Worm (Caenorhabditis elegans) whole organism, young adult: ENCODE results near the gene ZK353.2.

Experiments
- B0336.3 ChIP-seq: fragments of 200-800 bp; sonication (Bioruptor generic); IDR thresholded peaks from 2 replicates; pipeline ENCODE4 v1.3.6; 2022; ENCODE audit warnings: missing genetic modification characterization, missing compliant biosample characterization
- C17E4.6 ChIP-seq: fragments of 200-800 bp; sonication (Bioruptor generic); IDR thresholded peaks from 2 replicates; pipeline ENCODE4 v1.3.6; 2022; ENCODE audit warnings: missing genetic modification reagents, missing genetic modification characterization, missing compliant biosample characterization
- D2030.7 ChIP-seq: fragments of 200-800 bp; sonication (Bioruptor generic); IDR thresholded peaks from 2 replicates; pipeline ENCODE4 v1.3.6; 2022; ENCODE audit warnings: missing genetic modification reagents, missing genetic modification characterization, missing compliant biosample characterization
- F22D6.2 ChIP-seq: sonication (generic microtip); optimal IDR thresholded peaks from 2 replicates; lab custom pipeline; 2016; ENCODE audit warnings: mild to moderate bottlenecking, missing genetic modification characterization, missing compliant biosample characterization
- F57C9.4 ChIP-seq: sonication (generic microtip); optimal IDR thresholded peaks from 2 replicates; lab custom pipeline; 2017; ENCODE audit warnings: mild to moderate bottlenecking, missing genetic modification characterization, missing compliant biosample characterization
- T26A5.8 ChIP-seq: sonication (generic microtip); optimal IDR thresholded peaks from 2 replicates; lab custom pipeline; 2016; ENCODE audit warnings: missing genetic modification characterization, missing compliant biosample characterization
- Y53F4B.3 ChIP-seq: fragments of 200-800 bp; sonication (Bioruptor generic); IDR thresholded peaks from 2 replicates; pipeline ENCODE4 v1.3.6; 2022; ENCODE audit warnings: missing genetic modification reagents, missing genetic modification characterization, missing compliant biosample characterization
- aptf-2 ChIP-seq: fragments of 200-800 bp; sonication (Bioruptor generic); conservative IDR thresholded peaks from 2 replicates; pipeline ENCODE4 v1.3.6; 2022; ENCODE audit warnings: missing genetic modification reagents, missing genetic modification characterization, missing compliant biosample characterization
- aptf-3 ChIP-seq: fragments of 200-800 bp; sonication (Bioruptor generic); IDR thresholded peaks from 2 replicates; pipeline ENCODE4 v1.3.6; 2022; ENCODE audit warnings: missing genetic modification characterization, missing compliant biosample characterization
- attf-3 ChIP-seq: fragments of 200-800 bp; sonication (Bioruptor generic); conservative IDR thresholded peaks from 2 replicates; pipeline ENCODE4 v1.3.6; 2022; ENCODE audit warnings: missing genetic modification reagents, missing genetic modification characterization, missing compliant biosample characterization
- attf-6 ChIP-seq: fragments of 200-800 bp; sonication (Bioruptor generic); IDR thresholded peaks from 2 replicates; pipeline ENCODE4 v1.3.6; 2022; ENCODE audit warnings: missing genetic modification reagents, missing genetic modification characterization, missing compliant biosample characterization
- ccch-3 ChIP-seq: fragments of 200-800 bp; sonication (Bioruptor generic); optimal IDR thresholded peaks from 2 replicates; lab custom pipeline; 2018; ENCODE audit warnings: mild to moderate bottlenecking, missing genetic modification characterization, missing compliant biosample characterization
- cebp-2 ChIP-seq: fragments of 200-800 bp; sonication (Bioruptor generic); IDR thresholded peaks from 2 replicates; pipeline ENCODE4 v1.3.6; 2022; ENCODE audit warnings: missing genetic modification characterization, missing compliant biosample characterization
- ceh-40 ChIP-seq: fragments of 200-800 bp; sonication (Bioruptor generic); IDR thresholded peaks from 2 replicates; pipeline ENCODE4 v1.3.6; 2022; ENCODE audit warnings: missing genetic modification characterization, missing compliant biosample characterization
- dpl-1 ChIP-seq: fragments of 150-350 bp; optimal IDR thresholded peaks from 2 replicates; lab custom pipeline; 2014; ENCODE audit warnings: missing biosample characterization, missing genetic modification reagents, missing genetic modification characterization
- egl-18 ChIP-seq: fragments of 200-800 bp; sonication (Bioruptor generic); IDR thresholded peaks from 2 replicates; pipeline ENCODE4 v1.3.6; 2022; ENCODE audit warnings: missing genetic modification reagents, missing genetic modification characterization, missing compliant biosample characterization
- him-1 ChIP-seq: sonication (generic microtip); optimal IDR thresholded peaks from 2 replicates; lab custom pipeline; 2016; ENCODE audit warnings: missing genotype, missing genetic modification reagents, missing genetic modification characterization, missing compliant biosample characterization
- hmg-1.2 ChIP-seq: fragments of 200-800 bp; sonication (Bioruptor generic); IDR thresholded peaks from 2 replicates; pipeline ENCODE4 v1.3.6; 2022; ENCODE audit warnings: missing genetic modification reagents, missing genetic modification characterization, missing compliant biosample characterization
- hrde-1 ChIP-seq: sonication (generic microtip); optimal IDR thresholded peaks from 2 replicates; lab custom pipeline; 2016; ENCODE audit warnings: missing genetic modification characterization, mild to moderate bottlenecking, missing compliant biosample characterization, moderate library complexity, missing genotype, missing genetic modification reagents, borderline replicate concordance
- lag-1 ChIP-seq: fragments of 200-800 bp; sonication (Bioruptor generic); IDR thresholded peaks from 2 replicates; pipeline ENCODE4 v1.3.6; 2022; ENCODE audit warnings: missing genetic modification reagents, missing genetic modification characterization, missing compliant biosample characterization
- let-526 ChIP-seq: fragments of 200-800 bp; sonication (Bioruptor generic); IDR thresholded peaks from 2 replicates; pipeline ENCODE4 v1.3.6; 2022; ENCODE audit warnings: missing genetic modification reagents, missing genetic modification characterization, missing compliant biosample characterization
- lin-26 ChIP-seq: fragments of 200-800 bp; sonication (Bioruptor generic); IDR thresholded peaks from 2 replicates; pipeline ENCODE4 v1.3.6; 2022; ENCODE audit warnings: missing genetic modification reagents, missing genetic modification characterization, missing compliant biosample characterization
- lin-35 ChIP-seq, 3 experiments: fragments of 150-350 bp in 2 of 3; sonication (generic microtip) in 1 of 3; optimal IDR thresholded peaks; 2 replicates each; lab custom pipeline; 2014 to 2018; ENCODE audit warnings: missing biosample characterization in 3 of 3, missing genetic modification characterization in 3 of 3, missing genetic modification reagents in 3 of 3
- lsl-1 ChIP-seq: fragments of 200-800 bp; sonication (Bioruptor generic); optimal IDR thresholded peaks from 2 replicates; lab custom pipeline; 2018; ENCODE audit warnings: mild to moderate bottlenecking, missing genetic modification characterization, moderate library complexity, missing compliant biosample characterization
- mxl-1 ChIP-seq: sonication (generic microtip); optimal IDR thresholded peaks from 2 replicates; lab custom pipeline; 2016; ENCODE audit warnings: missing genetic modification characterization, missing compliant biosample characterization
- nfyb-1 ChIP-seq: fragments of 200-800 bp; sonication (Bioruptor generic); IDR thresholded peaks from 2 replicates; pipeline ENCODE4 v1.3.6; 2022; ENCODE audit warnings: missing genetic modification reagents, missing genetic modification characterization, missing compliant biosample characterization
- nhr-120 ChIP-seq: fragments of 200-800 bp; sonication (Bioruptor generic); IDR thresholded peaks from 2 replicates; pipeline ENCODE4 v1.3.6; 2022; ENCODE audit warnings: missing genetic modification characterization, missing compliant biosample characterization
- nhr-27 ChIP-seq: fragments of 200-800 bp; sonication (Bioruptor generic); optimal IDR thresholded peaks from 2 replicates; lab custom pipeline; 2018; ENCODE audit warnings: mild to moderate bottlenecking, missing genetic modification characterization, moderate library complexity, missing compliant biosample characterization
- nhr-90 ChIP-seq: sonication (generic microtip); optimal IDR thresholded peaks from 2 replicates; lab custom pipeline; 2016; ENCODE audit warnings: missing genotype, mild to moderate bottlenecking, missing genetic modification characterization, missing compliant biosample characterization
- pbrm-1 ChIP-seq: fragments of 200-800 bp; sonication (Bioruptor generic); IDR thresholded peaks from 2 replicates; pipeline ENCODE4 v1.3.6; 2022; ENCODE audit warnings: missing genetic modification reagents, missing genetic modification characterization, missing compliant biosample characterization
- sdz-38 ChIP-seq: sonication (generic microtip); optimal IDR thresholded peaks from 2 replicates; lab custom pipeline; 2016; ENCODE audit warnings: missing genotype, missing genetic modification characterization, missing compliant biosample characterization
- snpc-1.1 ChIP-seq: sonication (generic microtip); optimal IDR thresholded peaks from 2 replicates; lab custom pipeline; 2017; ENCODE audit warnings: missing genetic modification characterization, mild to moderate bottlenecking, missing compliant biosample characterization, antibody characterized with exemption, moderate library complexity, missing genotype, missing genetic modification reagents; ENCODE audit not compliant: insufficient read depth
- snpc-1.3 ChIP-seq: sonication (generic microtip); optimal IDR thresholded peaks from 2 replicates; lab custom pipeline; 2017; ENCODE audit warnings: missing genetic modification characterization, mild to moderate bottlenecking, missing compliant biosample characterization, antibody characterized with exemption, moderate library complexity, missing genotype, missing genetic modification reagents; ENCODE audit not compliant: insufficient read depth
- snpc-4 ChIP-seq, 5 experiments: fragments of 150-350 bp in 1 of 5; sonication (generic microtip) in 4 of 5; optimal IDR thresholded peaks; 2 replicates each; lab custom pipeline; 2014 to 2018; ENCODE audit warnings: missing genetic modification characterization in 5 of 5, missing biosample characterization in 3 of 5, antibody characterized with exemption in 2 of 5, mild to moderate bottlenecking in 2 of 5, missing compliant biosample characterization in 2 of 5, missing genotype in 2 of 5, moderate library complexity in 2 of 5, missing genetic modification reagents in 1 of 5
- sptf-2 ChIP-seq: fragments of 200-800 bp; sonication (Bioruptor generic); optimal IDR thresholded peaks from 2 replicates; lab custom pipeline; 2018; ENCODE audit warnings: mild to moderate bottlenecking, missing genetic modification characterization, missing compliant biosample characterization
- tbx-9 ChIP-seq: sonication (generic microtip); optimal IDR thresholded peaks from 2 replicates; lab custom pipeline; 2016; ENCODE audit warnings: borderline replicate concordance, missing genetic modification characterization, inconsistent platforms, missing compliant biosample characterization
- unc-62 ChIP-seq: fragments of 150-350 bp; optimal IDR thresholded peaks from 2 replicates; lab custom pipeline; 2014; ENCODE audit warnings: missing biosample characterization, missing genetic modification reagents, missing genetic modification characterization
- zim-3 ChIP-seq: sonication (generic microtip); optimal IDR thresholded peaks from 2 replicates; lab custom pipeline; 2017; ENCODE audit warnings: mild to moderate bottlenecking, missing genetic modification characterization, moderate library complexity, missing compliant biosample characterization
- ztf-6 ChIP-seq: fragments of 200-800 bp; sonication (Bioruptor generic); IDR thresholded peaks from 2 replicates; pipeline ENCODE4 v1.3.6; 2022; ENCODE audit warnings: missing genetic modification reagents, missing genetic modification characterization, missing compliant biosample characterization

The ZK353.2 gene

DNA sequence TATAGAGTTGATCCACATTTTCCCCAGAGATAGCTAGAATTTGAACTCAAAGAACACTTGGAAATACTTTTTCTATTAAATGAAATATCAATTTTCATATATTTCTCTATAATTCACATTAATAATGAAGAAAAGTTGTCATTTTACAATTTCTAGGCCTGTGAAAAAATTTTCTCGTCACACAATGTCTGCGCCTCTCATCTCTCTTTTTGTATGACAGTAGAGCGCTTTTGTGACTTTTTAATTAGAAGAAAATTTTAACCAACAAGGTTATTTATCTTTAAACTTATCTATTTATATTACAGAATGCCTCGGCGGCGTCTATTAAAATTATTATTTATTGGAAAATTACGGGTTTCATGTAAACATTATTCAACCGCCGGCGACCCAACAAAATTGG lies 30.5 kb downstream of the ZK353.2 start, which contains the start of gene ZK1236.1 (continued):
- TF ChIP-seq snpc-1.3 (tag; lab: Kevin White, UChicago): peak; percentile 7

DNA sequence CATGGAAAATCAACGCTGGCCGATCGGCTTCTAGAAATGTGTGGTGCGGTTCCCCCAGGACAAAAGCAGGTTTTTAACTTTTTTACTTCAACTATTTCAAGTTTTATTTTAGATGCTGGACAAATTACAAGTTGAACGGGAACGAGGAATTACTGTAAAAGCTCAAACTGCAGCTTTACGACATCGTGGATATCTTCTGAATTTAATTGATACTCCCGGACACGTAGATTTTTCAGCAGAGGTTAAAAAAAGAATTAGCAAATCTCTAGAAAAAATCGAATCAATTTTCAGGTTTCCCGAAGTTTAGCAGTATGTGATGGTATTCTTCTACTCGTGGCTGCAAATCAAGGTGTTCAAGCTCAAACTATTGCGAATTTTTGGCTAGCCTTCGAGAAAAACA lies 31.0 kb downstream of the ZK353.2 start:
- no peak for TF ChIP-seq nhr-90 (tag; lab: Kevin White, UChicago)

- no peak for TF ChIP-seq snpc-1.1 (tag; lab: Kevin White, UChicago)
- TF ChIP-seq him-1 (tag; lab: Kevin White, UChicago): peak; percentile 46
- no peak for TF ChIP-seq mxl-1
- no peak for TF ChIP-seq lag-1
- TF ChIP-seq unc-62: no peak
- TF ChIP-seq let-526: no peak
- no peak for TF ChIP-seq Y53F4B.3 (GFP tag; lab: Robert Waterston, UW)
- peak; percentile 93 for TF ChIP-seq attf-3 (GFP tag; lab: Robert Waterston, UW)
- peak in 1 of 3 experiments; percentile 4 for TF ChIP-seq lin-35 (GFP tag; optimal IDR thresholded peaks at IDR 0.05; lab: Kevin White, UChicago)
- TF ChIP-seq, all 124 proteins: peak for 3
These were observed 33.6 kb downstream of the ZK353.2 start, which contains the start of gene ZK1236.5 for ce11 chrIII:8432143-8432542. ZK1236.5 (minus strand) TSS chrIII:8432214.

ce11 chrIII:8435074-8435473 lies 36.6 kb downstream of the ZK353.2 start, which contains the start of gene ZK1236.9:
ZK1236.9 (minus strand) TSS chrIII:8435174.
- TF ChIP-seq dpl-1 (no peak), attf-6 (GFP tag; lab: Robert Waterston, UW) (no peak), sptf-2 (GFP tag; lab: Kevin White, UChicago) (no peak), nfyb-1 (no peak), F57C9.4 (tag; lab: Kevin White, UChicago) (no peak), nhr-90 (tag; lab: Kevin White, UChicago) (no peak), C17E4.6 (no peak), lin-26 (GFP tag; lab: Robert Waterston, UW) (no peak), sdz-38 (tag; lab: Kevin White, UChicago) (no peak), T26A5.8 (no peak), ccch-3 (GFP tag; lab: Kevin White, UChicago) (no peak), D2030.7 (GFP tag; lab: Robert Waterston, UW) (no peak), tbx-9 (tag; lab: Kevin White, UChicago) (no peak), nhr-27 (tag; lab: Kevin White, UChicago) (no peak), hrde-1 (tag; lab: Kevin White, UChicago) (no peak), aptf-3 (GFP tag; lab: Robert Waterston, UW) (no peak)

ce11 chrIII:8437763-8438414 lies 39.4 kb downstream of the ZK353.2 start:
- no peak for TF ChIP-seq lsl-1 (GFP tag; lab: Kevin White, UChicago)
- TF ChIP-seq zim-3 (tag; lab: Kevin White, UChicago): no peak
- TF ChIP-seq aptf-2 (GFP tag; lab: Robert Waterston, UW): no peak
- no peak for TF ChIP-seq ztf-6
- peak; percentile 30 for TF ChIP-seq snpc-1.1 (tag; lab: Kevin White, UChicago)
- TF ChIP-seq F22D6.2 (tag; lab: Kevin White, UChicago): no peak
- no peak for TF ChIP-seq snpc-1.3 (tag; lab: Kevin White, UChicago)
- no peak for TF ChIP-seq ceh-40
- TF ChIP-seq snpc-4 (GFP tag; optimal IDR thresholded peaks at IDR 0.05; lab: Kevin White, UChicago): peak; percentile 33
- peak in 2 of 4 experiments; percentile 61 to 81 for TF ChIP-seq snpc-4 (tag; optimal IDR thresholded peaks at IDR 0.05; lab: Kevin White, UChicago)
- TF ChIP-seq B0336.3 (GFP tag; lab: Robert Waterston, UW): 0 out of 2 replicates have a peak, but pooled peaks have one; percentile 11
- TF ChIP-seq cebp-2 (GFP tag; lab: Robert Waterston, UW): no peak
- TF ChIP-seq pbrm-1 (GFP tag; lab: Robert Waterston, UW): no peak
- 0 out of 2 replicates have a peak, but pooled peaks have one; percentile 22 for TF ChIP-seq hmg-1.2 (GFP tag; lab: Robert Waterston, UW)
- TF ChIP-seq egl-18 (GFP tag; lab: Robert Waterston, UW): no peak
- TF ChIP-seq nhr-120 (GFP tag; lab: Robert Waterston, UW): no peak
